Fruit fly (Drosophila melanogaster) whole organism, embryonic: ENCODE data around the gene Son.

Source experiments
- Adf1 ChIP-seq: fragments of 200-800 bp; sonication (Bioruptor generic); IDR thresholded peaks from 2 replicates; pipeline ENCODE4 v1.3.6; 2022; ENCODE audit warnings: missing biosample characterization, missing genetic modification characterization
- B-H2 ChIP-seq: fragments of 200-800 bp; sonication (Bioruptor generic); optimal IDR thresholded peaks from 2 replicates; lab custom pipeline; 2018; ENCODE audit warnings: missing biosample characterization, mild to moderate bottlenecking, missing genetic modification characterization
- CG10321 ChIP-seq: fragments of 200-800 bp; sonication (Bioruptor generic); IDR thresholded peaks from 2 replicates; pipeline ENCODE4 v1.3.6; 2022; ENCODE audit warnings: missing biosample characterization, missing genetic modification characterization
- CG10979 ChIP-seq: fragments of 200-800 bp; sonication (Bioruptor generic); optimal IDR thresholded peaks from 2 replicates; lab custom pipeline; 2018; ENCODE audit warnings: missing biosample characterization, mild to moderate bottlenecking, missing genetic modification characterization, moderate library complexity
- CG12744 ChIP-seq: fragments of 200-800 bp; sonication (Bioruptor generic); optimal IDR thresholded peaks from 2 replicates; lab custom pipeline; 2016; ENCODE audit warnings: missing biosample characterization, missing genetic modification characterization
- CG13894 ChIP-seq: fragments of 200-800 bp; sonication (Bioruptor generic); optimal IDR thresholded peaks from 3 replicates; lab custom pipeline; 2018; ENCODE audit warnings: missing biosample characterization, mild to moderate bottlenecking, missing genetic modification characterization, moderate library complexity
- CG14014 ChIP-seq: fragments of 200-800 bp; sonication (Bioruptor generic); IDR thresholded peaks from 2 replicates; pipeline ENCODE4 v1.3.6; 2022; ENCODE audit warnings: missing biosample characterization, missing genetic modification characterization
- CG14860 ChIP-seq: fragments of 200-800 bp; sonication (Bioruptor generic); IDR thresholded peaks from 3 replicates; pipeline ENCODE4 v1.3.6; 2022; ENCODE audit warnings: missing biosample characterization, missing genetic modification characterization; ENCODE audit not compliant: partially characterized antibody
- CG15073 ChIP-seq: fragments of 200-800 bp; sonication (Bioruptor generic); optimal IDR thresholded peaks from 2 replicates; lab custom pipeline; 2016; ENCODE audit warnings: missing biosample characterization, missing genetic modification characterization
- CG15269 ChIP-seq: fragments of 200-800 bp; sonication (Bioruptor generic); optimal IDR thresholded peaks from 2 replicates; lab custom pipeline; 2018; ENCODE audit warnings: missing biosample characterization, mild to moderate bottlenecking, missing genetic modification characterization, moderate library complexity
- CG1529 ChIP-seq: fragments of 200-800 bp; sonication (Bioruptor generic); optimal IDR thresholded peaks from 3 replicates; lab custom pipeline; 2018; ENCODE audit warnings: missing biosample characterization, missing genetic modification characterization
- CG2199 ChIP-seq: fragments of 200-800 bp; sonication (Bioruptor generic); IDR thresholded peaks from 3 replicates; pipeline ENCODE4 v1.3.6; 2022; ENCODE audit warnings: missing biosample characterization, missing genetic modification characterization
- CG3281 ChIP-seq: fragments of 200-800 bp; sonication (Bioruptor generic); optimal IDR thresholded peaks from 3 replicates; lab custom pipeline; 2017; ENCODE audit warnings: missing biosample characterization, mild to moderate bottlenecking, missing genetic modification characterization
- CG33557 ChIP-seq: fragments of 200-800 bp; sonication (Bioruptor generic); optimal IDR thresholded peaks from 2 replicates; lab custom pipeline; 2019; ENCODE audit warnings: missing biosample characterization, mild to moderate bottlenecking, missing genetic modification characterization, moderate library complexity
- CG34422 ChIP-seq: fragments of 200-800 bp; sonication (Bioruptor generic); IDR thresholded peaks from 3 replicates; pipeline ENCODE4 v1.3.6; 2022; ENCODE audit warnings: missing biosample characterization, missing genetic modification characterization
- CG3726 ChIP-seq: fragments of 200-800 bp; sonication (Bioruptor generic); IDR thresholded peaks from 3 replicates; pipeline ENCODE4, ENCODE4 v1.3.6; 2022; ENCODE audit warnings: missing biosample characterization, missing genetic modification characterization
- CG43689 ChIP-seq: fragments of 200-800 bp; sonication (Bioruptor generic); IDR thresholded peaks from 2 replicates; pipeline ENCODE4 v1.3.6; 2022; ENCODE audit warnings: missing biosample characterization, missing genetic modification characterization
- CG6791 ChIP-seq: fragments of 200-800 bp; sonication (Bioruptor generic); IDR thresholded peaks from 3 replicates; pipeline ENCODE4 v1.3.6; 2022; ENCODE audit warnings: missing biosample characterization, missing genetic modification characterization; ENCODE audit not compliant: partially characterized antibody
- CG7745 ChIP-seq: fragments of 200-800 bp; sonication (Bioruptor generic); optimal IDR thresholded peaks from 2 replicates; lab custom pipeline; 2018; ENCODE audit warnings: missing biosample characterization, mild to moderate bottlenecking, missing genetic modification characterization, moderate library complexity
- CG9727 ChIP-seq: fragments of 200-800 bp; sonication (Bioruptor generic); optimal IDR thresholded peaks from 3 replicates; lab custom pipeline; 2017; ENCODE audit warnings: missing biosample characterization, mild to moderate bottlenecking, missing genetic modification characterization
- CkIIα-i1 ChIP-seq: fragments of 200-800 bp; sonication (Bioruptor generic); IDR thresholded peaks from 2 replicates; pipeline ENCODE4 v1.3.6; 2022; ENCODE audit warnings: missing biosample characterization, missing genetic modification characterization
- D19B ChIP-seq: fragments of 200-800 bp; sonication (Bioruptor generic); optimal IDR thresholded peaks from 2 replicates; lab custom pipeline; 2017; ENCODE audit warnings: missing biosample characterization, mild to moderate bottlenecking, missing genetic modification characterization
- Hand ChIP-seq: fragments of 200-800 bp; sonication (Bioruptor generic); optimal IDR thresholded peaks from 2 replicates; lab custom pipeline; 2017; ENCODE audit warnings: mild to moderate bottlenecking, missing biosample characterization, missing genetic modification reagents, missing genetic modification characterization
- HmgZ ChIP-seq: fragments of 200-800 bp; sonication (Bioruptor generic); optimal IDR thresholded peaks from 2 replicates; lab custom pipeline; 2018; ENCODE audit warnings: missing biosample characterization, mild to moderate bottlenecking, missing genetic modification characterization
- Hmx ChIP-seq: fragments of 200-800 bp; sonication (Bioruptor generic); optimal IDR thresholded peaks from 2 replicates; lab custom pipeline; 2016; ENCODE audit warnings: missing biosample characterization, missing genetic modification characterization
- Jarid2 ChIP-seq: fragments of 200-800 bp; sonication (Bioruptor generic); optimal IDR thresholded peaks from 3 replicates; lab custom pipeline; 2017; ENCODE audit warnings: mild to moderate bottlenecking, missing biosample characterization, missing genetic modification reagents, missing genetic modification characterization
- MBD-R2 ChIP-seq: fragments of 200-800 bp; sonication (Bioruptor generic); IDR thresholded peaks from 2 replicates; pipeline ENCODE4 v1.3.6; 2022; ENCODE audit warnings: missing biosample characterization, missing genetic modification characterization
- NFAT ChIP-seq: fragments of 200-800 bp; sonication (Bioruptor generic); IDR thresholded peaks from 2 replicates; pipeline ENCODE4 v1.3.6; 2022; ENCODE audit warnings: missing biosample characterization, missing genetic modification characterization
- Ravus ChIP-seq: fragments of 200-800 bp; sonication (Bioruptor generic); IDR thresholded peaks from 2 replicates; pipeline ENCODE4 v1.3.6; 2022; ENCODE audit warnings: missing biosample characterization, missing genetic modification characterization
- Scr ChIP-seq: fragments of 200-800 bp; sonication (Bioruptor generic); IDR thresholded peaks from 2 replicates; pipeline ENCODE4 v1.3.6; 2022; ENCODE audit warnings: missing biosample characterization, missing genetic modification characterization; ENCODE audit not compliant: partially characterized antibody
- Sin3A ChIP-seq: fragments of >200 bp; optimal IDR thresholded peaks from 2 replicates; lab custom pipeline; 2018
- Spps ChIP-seq: fragments of 200-800 bp; sonication (Bioruptor generic); optimal IDR thresholded peaks from 2 replicates; lab custom pipeline; 2018; ENCODE audit warnings: missing biosample characterization, mild to moderate bottlenecking, missing genetic modification characterization
- Trl ChIP-seq, 3 experiments: fragments of >200 bp in 2 of 3; fragments of 200-800 bp in 1 of 3; sonication (Bioruptor generic) in 1 of 3; optimal IDR thresholded peaks; 2 replicates in 1 of 3; 3 replicates in 2 of 3; lab custom pipeline; 2016 to 2017; ENCODE audit warnings: missing biosample characterization in 1 of 3, missing genetic modification characterization in 1 of 3
- Usf ChIP-seq: fragments of 200-800 bp; sonication (Bioruptor generic); optimal IDR thresholded peaks from 2 replicates; lab custom pipeline; 2017; ENCODE audit warnings: missing genotype, missing biosample characterization, missing genetic modification characterization
- aop ChIP-seq: fragments of 200-800 bp; sonication (Bioruptor generic); IDR thresholded peaks from 2 replicates; pipeline ENCODE4 v1.3.6; 2022; ENCODE audit warnings: missing biosample characterization, missing genetic modification characterization
- ash1 ChIP-seq: fragments of 200-800 bp; sonication (Bioruptor generic); optimal IDR thresholded peaks from 2 replicates; lab custom pipeline; 2018; ENCODE audit warnings: missing biosample characterization, mild to moderate bottlenecking, missing genetic modification characterization
- corto ChIP-seq: fragments of 200-800 bp; sonication (Bioruptor generic); optimal IDR thresholded peaks from 2 replicates; lab custom pipeline; 2016; ENCODE audit warnings: missing biosample characterization, mild to moderate bottlenecking, missing genetic modification characterization, moderate library complexity
- dm ChIP-seq: fragments of 200-800 bp; sonication (Bioruptor generic); optimal IDR thresholded peaks from 3 replicates; lab custom pipeline; 2016; ENCODE audit warnings: missing biosample characterization, missing genetic modification characterization
- fd102C ChIP-seq: fragments of 200-800 bp; sonication (Bioruptor generic); optimal IDR thresholded peaks from 2 replicates; lab custom pipeline; 2018; ENCODE audit warnings: missing biosample characterization, mild to moderate bottlenecking, missing genetic modification characterization, moderate library complexity
- ftz-f1 ChIP-seq: fragments of 200-800 bp; sonication (Bioruptor generic); optimal IDR thresholded peaks from 2 replicates; lab custom pipeline; 2016; ENCODE audit warnings: missing biosample characterization, missing genetic modification characterization
- fu2 ChIP-seq: fragments of 200-800 bp; sonication (Bioruptor generic); optimal IDR thresholded peaks from 2 replicates; lab custom pipeline; 2016; ENCODE audit warnings: missing biosample characterization, missing genetic modification characterization
- gsb-n ChIP-seq: fragments of 200-800 bp; sonication (Bioruptor generic); optimal IDR thresholded peaks from 3 replicates; lab custom pipeline; 2018; ENCODE audit warnings: missing biosample characterization, mild to moderate bottlenecking, missing genetic modification characterization
- jumu ChIP-seq: fragments of 200-800 bp; sonication (Bioruptor generic); optimal IDR thresholded peaks from 3 replicates; lab custom pipeline; 2016; ENCODE audit warnings: missing biosample characterization, missing genetic modification characterization
- phol ChIP-seq: fragments of 200-800 bp; sonication (Bioruptor generic); optimal IDR thresholded peaks from 3 replicates; lab custom pipeline; 2018; ENCODE audit warnings: missing biosample characterization, mild to moderate bottlenecking, missing genetic modification characterization, moderate library complexity
- prd ChIP-seq, 3 experiments: fragments of >200 bp in 2 of 3; fragments of 200-800 bp in 1 of 3; sonication (Bioruptor generic) in 1 of 3; optimal IDR thresholded peaks in 2 of 3; IDR thresholded peaks in 1 of 3; 2 replicates in 2 of 3; 3 replicates in 1 of 3; pipeline versions ENCODE4 v1.3.6 to Lab custom; 2017 to 2022; ENCODE audit warnings: missing biosample characterization in 1 of 3, missing genetic modification characterization in 1 of 3
- sima ChIP-seq: fragments of 200-800 bp; sonication (Bioruptor generic); optimal IDR thresholded peaks from 2 replicates; lab custom pipeline; 2016; ENCODE audit warnings: missing biosample characterization, missing genetic modification characterization
- ssp ChIP-seq: fragments of 200-800 bp; sonication (Bioruptor generic); IDR thresholded peaks from 2 replicates; pipeline ENCODE4 v1.3.6; 2022; ENCODE audit warnings: missing biosample characterization, missing genetic modification characterization
- sug ChIP-seq: fragments of 200-800 bp; optimal IDR thresholded peaks from 2 replicates; lab custom pipeline; 2019; ENCODE audit warnings: missing biosample characterization, mild to moderate bottlenecking, missing genetic modification characterization, moderate library complexity
- toy ChIP-seq: fragments of 200-800 bp; sonication (Bioruptor generic); IDR thresholded peaks from 2 replicates; pipeline ENCODE4 v1.3.6; 2022; ENCODE audit warnings: missing biosample characterization, missing genetic modification characterization
- vvl ChIP-seq: fragments of 200-800 bp; sonication (Bioruptor generic); IDR thresholded peaks from 2 replicates; pipeline ENCODE4 v1.3.6; 2022; ENCODE audit warnings: missing biosample characterization, missing genetic modification characterization
- zf30C ChIP-seq: fragments of 200-800 bp; sonication (Bioruptor generic); optimal IDR thresholded peaks from 3 replicates; lab custom pipeline; 2018; ENCODE audit warnings: missing biosample characterization, mild to moderate bottlenecking, missing genetic modification characterization

The Son gene

dm6 chr3R:9613124-9613523 lies 35.3 kb downstream of the Son start (continued):
- TF ChIP-seq Scr (GFP tag; lab: Robert Waterston, UW) (no peak), CG12744 (peak; percentile 12), CG15073 (no peak), fd102C (GFP tag; lab: Kevin White, UChicago) (no peak), Spps (no peak), CG34422 (GFP tag; lab: Robert Waterston, UW) (0 out of 3 replicates have a peak, but pooled peaks have one; percentile 25), toy (GFP tag; lab: Robert Waterston, UW) (no peak), zf30C (GFP tag; lab: Kevin White, UChicago) (no peak), ssp (peak; percentile 54), CG7745 (tag; lab: Kevin White, UChicago) (no peak), CG33557 (no peak), fu2 (GFP tag; lab: Kevin White, UChicago) (no peak), phol (tag; lab: Kevin White, UChicago) (peak; percentile 59), ash1 (GFP tag; lab: Kevin White, UChicago) (no peak), Hmx (GFP tag; lab: Kevin White, UChicago) (no peak), Ravus (GFP tag; lab: Robert Waterston, UW) (peak; percentile 37; the same call in 1 of the 2 replicates), D19B (GFP tag; lab: Kevin White, UChicago) (peak; percentile 32), CG3726 (GFP tag; lab: Robert Waterston, UW) (no peak), CG15269 (tag; lab: Kevin White, UChicago) (peak; percentile 64), MBD-R2 (GFP tag; lab: Robert Waterston, UW) (peak; percentile 33; the same call in 1 of the 2 replicates), CG2199 (no peak), aop (GFP tag; lab: Robert Waterston, UW) (no peak), HmgZ (tag; lab: Kevin White, UChicago) (peak; percentile 18), jumu (GFP tag; lab: Kevin White, UChicago) (peak; percentile 37), sug (no peak), NFAT (GFP tag; lab: Robert Waterston, UW) (no peak), sima (GFP tag; lab: Kevin White, UChicago) (no peak), CG6791 (no peak), CG3281 (peak; percentile 76), CG10979 (tag; lab: Kevin White, UChicago) (peak; percentile 57), corto (GFP tag; lab: Kevin White, UChicago) (peak; percentile 66), CG10321 (GFP tag; lab: Robert Waterston, UW) (no peak), ftz-f1 (GFP tag; lab: Kevin White, UChicago) (no peak), gsb-n (tag; lab: Kevin White, UChicago) (no peak), prd (optimal IDR thresholded peaks at IDR 0.05; lab: Kevin White, UChicago) (no peak), prd (GFP tag; IDR thresholded peaks at IDR 0.05; lab: Robert Waterston, UW) (peak; percentile 79), CG14860 (GFP tag; lab: Robert Waterston, UW) (no peak), CG1529 (GFP tag; lab: Kevin White, UChicago) (no peak), B-H2 (no peak), Sin3A (lab: Kevin White, UChicago) (no peak), Usf (no peak), CG9727 (GFP tag; lab: Kevin White, UChicago) (peak; percentile 55), CG43689 (GFP tag; lab: Robert Waterston, UW) (no peak), dm (GFP tag; lab: Kevin White, UChicago) (no peak), vvl (GFP tag; lab: Robert Waterston, UW) (peak; percentile 78), Jarid2 (no peak), Trl (optimal IDR thresholded peaks at IDR 0.05; lab: Kevin White, UChicago) (no peak), Trl (GFP tag; optimal IDR thresholded peaks at IDR 0.05; lab: Kevin White, UChicago) (peak; percentile 61), Hand (GFP tag; lab: Kevin White, UChicago) (peak; percentile 47), CG13894 (tag; lab: Kevin White, UChicago) (peak; percentile 37), CG14014 (GFP tag; lab: Robert Waterston, UW) (peak; percentile 67; the same call in 1 of the 2 replicates), CkIIα-i1 (GFP tag; lab: Robert Waterston, UW) (no peak), Adf1 (GFP tag; lab: Robert Waterston, UW) (no peak; the same call in 1 of the 2 replicates)
